Fruit fly (Drosophila melanogaster): ENCODE measurements around the gene CG3638.

CG3638 gene

DNA sequence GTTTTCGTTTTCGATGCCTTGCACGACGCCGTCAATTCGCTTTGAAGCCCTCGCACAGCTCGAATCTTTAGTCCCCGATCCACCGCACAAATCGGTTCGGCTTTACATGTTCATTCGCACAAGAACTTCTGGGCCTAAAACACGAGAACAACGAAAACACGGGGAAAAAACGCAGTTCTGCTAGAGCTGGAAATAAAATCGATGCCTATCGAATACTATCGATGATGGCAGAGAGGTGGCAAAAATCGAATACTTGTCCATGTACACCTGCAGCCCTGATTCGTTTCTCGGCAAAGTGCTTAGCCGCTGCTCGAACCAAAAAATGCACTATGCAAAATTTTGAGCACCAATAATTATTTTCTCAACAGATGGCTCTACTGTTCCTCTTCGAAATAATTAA lies at the start of gene CG3638 (continued):
- no peak for TF ChIP-seq CG14441 (GFP tag; IDR thresholded peaks at IDR 0.05)
- TF ChIP-seq CG4820 (GFP tag; optimal IDR thresholded peaks at IDR 0.05): no peak
- peak; percentile 9 for TF ChIP-seq CG7271 (tag; optimal IDR thresholded peaks at IDR 0.05)
- no peak for TF ChIP-seq Dfd (GFP tag; optimal IDR thresholded peaks at IDR 0.05)
- no peak for TF ChIP-seq CG18262 (tag; optimal IDR thresholded peaks at IDR 0.05)
- TF ChIP-seq Scr (GFP tag; IDR thresholded peaks at IDR 0.05; ENCODE audit: partially characterized antibody): peak; percentile 67
- TF ChIP-seq hbn (GFP tag; IDR thresholded peaks at IDR 0.05; ENCODE audit: partially characterized antibody): peak; percentile 76
- TF ChIP-seq ERR (GFP tag; optimal IDR thresholded peaks at IDR 0.05): peak; percentile 20
- no peak for TF ChIP-seq fd3F (GFP tag; optimal IDR thresholded peaks at IDR 0.05)
- TF ChIP-seq Hr3 (GFP tag; optimal IDR thresholded peaks at IDR 0.05): no peak
- no peak for TF ChIP-seq CG17912 (GFP tag; optimal IDR thresholded peaks at IDR 0.05)
- TF ChIP-seq Jarid2 (GFP tag; optimal IDR thresholded peaks at IDR 0.05): no peak
- TF ChIP-seq CG6272 (GFP tag; IDR thresholded peaks at IDR 0.05): no peak
- TF ChIP-seq pan (optimal IDR thresholded peaks at IDR 0.05): no peak
- TF ChIP-seq pan (GFP tag; optimal IDR thresholded peaks at IDR 0.05 in 1 of 2, IDR thresholded peaks at IDR 0.05 in 1 of 2): no peak
- no peak; the same call in 2 of the 3 replicates for TF ChIP-seq zen2 (GFP tag; IDR thresholded peaks at IDR 0.05; ENCODE audit: partially characterized antibody)
- TF ChIP-seq CG1529 (GFP tag; optimal IDR thresholded peaks at IDR 0.05): no peak
- no peak for TF ChIP-seq CG2875 (GFP tag; optimal IDR thresholded peaks at IDR 0.05)
- TF ChIP-seq CG43689 (GFP tag; IDR thresholded peaks at IDR 0.05): no peak
- no peak for TF ChIP-seq peb (GFP tag; IDR thresholded peaks at IDR 0.05)
- TF ChIP-seq CG17361 (GFP tag; IDR thresholded peaks at IDR 0.05): no peak
- TF ChIP-seq Elba2 (GFP tag; optimal IDR thresholded peaks at IDR 0.05): no peak
- peak; percentile 93 for TF ChIP-seq pita (GFP tag; optimal IDR thresholded peaks at IDR 0.05)
- no peak for TF ChIP-seq wek (GFP tag; optimal IDR thresholded peaks at IDR 0.05)
- TF ChIP-seq wor (GFP tag; IDR thresholded peaks at IDR 0.05): no peak
- TF ChIP-seq CG11696 (GFP tag; IDR thresholded peaks at IDR 0.05): no peak
- TF ChIP-seq Eip74EF (GFP tag; optimal IDR thresholded peaks at IDR 0.05): no peak
- TF ChIP-seq exex (tag; optimal IDR thresholded peaks at IDR 0.05): no peak
- no peak for TF ChIP-seq ro (GFP tag; IDR thresholded peaks at IDR 0.05)
- no peak; the same call in 1 of the 2 replicates for TF ChIP-seq lmd (GFP tag; IDR thresholded peaks at IDR 0.05)
- no peak for TF ChIP-seq en (GFP tag; optimal IDR thresholded peaks at IDR 0.05)
- TF ChIP-seq Bgb (GFP tag; IDR thresholded peaks at IDR 0.05; ENCODE audit: partially characterized antibody): peak; percentile 85
- TF ChIP-seq CG1024 (GFP tag; IDR thresholded peaks at IDR 0.05): no peak
- peak; percentile 88 for TF ChIP-seq CG13287 (GFP tag; IDR thresholded peaks at IDR 0.05; ENCODE audit: partially characterized antibody)
- no peak for TF ChIP-seq CG5245 (GFP tag; optimal IDR thresholded peaks at IDR 0.05)
- no peak for TF ChIP-seq sr (GFP tag; IDR thresholded peaks at IDR 0.05)
- peak; percentile 99 for TF ChIP-seq CG8290 (GFP tag; optimal IDR thresholded peaks at IDR 0.05)
- TF ChIP-seq CG8290 (tag; optimal IDR thresholded peaks at IDR 0.05): peak in 1 of 2 experiments; percentile 91
- TF ChIP-seq slp2 (GFP tag; optimal IDR thresholded peaks at IDR 0.05): no peak
- peak; percentile 86; the same call in 3 of the 4 replicates for TF ChIP-seq chinmo (GFP tag; IDR thresholded peaks at IDR 0.05; ENCODE audit: partially characterized antibody)
- no peak for TF ChIP-seq dmrt11E (tag; optimal IDR thresholded peaks at IDR 0.05)
- no peak for TF ChIP-seq CG13424 (tag; optimal IDR thresholded peaks at IDR 0.05)
- peak; percentile 37 for TF ChIP-seq CG3163 (GFP tag; optimal IDR thresholded peaks at IDR 0.05)
- TF ChIP-seq ssp (GFP tag; IDR thresholded peaks at IDR 0.05): no peak
- TF ChIP-seq gsb (GFP tag; IDR thresholded peaks at IDR 0.05): no peak
- no peak for TF ChIP-seq ara (GFP tag; IDR thresholded peaks at IDR 0.05)
- no peak for TF ChIP-seq E2f1 (GFP tag; IDR thresholded peaks at IDR 0.05)
- TF ChIP-seq cas (GFP tag; IDR thresholded peaks at IDR 0.05): no peak
- TF ChIP-seq Oaz (GFP tag; IDR thresholded peaks at IDR 0.05): no peak
- peak; percentile 74 for TF ChIP-seq HmgZ (tag; optimal IDR thresholded peaks at IDR 0.05)
- no peak for TF ChIP-seq CG31388 (GFP tag; optimal IDR thresholded peaks at IDR 0.05)
- TF ChIP-seq CG10366 (GFP tag; IDR thresholded peaks at IDR 0.05): no peak

All from whole organism, embryonic.